Fruit fly (Drosophila melanogaster): ENCODE data around the gene Cpr35B.

Cpr35B gene

dm6 chr2L:14455131-14455530, 30.1 kb upstream of the Cpr35B start:
- TF ChIP-seq CG33017 (tag; optimal IDR thresholded peaks at IDR 0.05): no peak
- no peak for TF ChIP-seq pad (GFP tag; optimal IDR thresholded peaks at IDR 0.05)
- no peak for TF ChIP-seq ovo (GFP tag; optimal IDR thresholded peaks at IDR 0.05)
- TF ChIP-seq CG7101 (tag; optimal IDR thresholded peaks at IDR 0.05): no peak
- no peak for TF ChIP-seq CG11617 (GFP tag; optimal IDR thresholded peaks at IDR 0.05)
- TF ChIP-seq tj (GFP tag; optimal IDR thresholded peaks at IDR 0.05): no peak
- no peak for TF ChIP-seq cic (GFP tag; optimal IDR thresholded peaks at IDR 0.05)
- TF ChIP-seq Clk (GFP tag; optimal IDR thresholded peaks at IDR 0.05): no peak
- no peak for TF ChIP-seq toe (GFP tag; optimal IDR thresholded peaks at IDR 0.05)
- no peak for TF ChIP-seq bab1 (GFP tag; optimal IDR thresholded peaks at IDR 0.05)
- TF ChIP-seq Crg-1 (GFP tag; optimal IDR thresholded peaks at IDR 0.05): no peak
- TF ChIP-seq CG14711 (tag; optimal IDR thresholded peaks at IDR 0.05): no peak
- no peak for TF ChIP-seq CG1620 (GFP tag; optimal IDR thresholded peaks at IDR 0.05)
- no peak for TF ChIP-seq Hr96 (GFP tag; optimal IDR thresholded peaks at IDR 0.05)
- no peak for TF ChIP-seq CG5204 (GFP tag; optimal IDR thresholded peaks at IDR 0.05)
- no peak for TF ChIP-seq CG12768 (GFP tag; optimal IDR thresholded peaks at IDR 0.05)
- TF ChIP-seq cnc (optimal IDR thresholded peaks at IDR 0.05): no peak
- no peak for TF ChIP-seq Mnt (GFP tag; optimal IDR thresholded peaks at IDR 0.05)
- TF ChIP-seq CG7045 (GFP tag; optimal IDR thresholded peaks at IDR 0.05): no peak

dm6 chr2L:14454247-14454646, 29.3 kb upstream of the Cpr35B start:
- TF ChIP-seq CG12768 (GFP tag; optimal IDR thresholded peaks at IDR 0.05): no peak
- no peak for TF ChIP-seq cic (GFP tag; optimal IDR thresholded peaks at IDR 0.05)
- TF ChIP-seq bab1 (GFP tag; optimal IDR thresholded peaks at IDR 0.05): no peak
- TF ChIP-seq CG33017 (tag; optimal IDR thresholded peaks at IDR 0.05): no peak
- TF ChIP-seq CG7045 (GFP tag; optimal IDR thresholded peaks at IDR 0.05): no peak
- TF ChIP-seq CG11617 (GFP tag; optimal IDR thresholded peaks at IDR 0.05): no peak
- TF ChIP-seq CG7101 (tag; optimal IDR thresholded peaks at IDR 0.05): no peak
- TF ChIP-seq tj (GFP tag; optimal IDR thresholded peaks at IDR 0.05): no peak
- no peak for TF ChIP-seq kay (GFP tag; ENCODE audit: borderline replicate concordance)
- no peak for TF ChIP-seq Clk (GFP tag; optimal IDR thresholded peaks at IDR 0.05)
- TF ChIP-seq CG5204 (GFP tag; optimal IDR thresholded peaks at IDR 0.05): no peak
- no peak for TF ChIP-seq CG14711 (tag; optimal IDR thresholded peaks at IDR 0.05)
- no peak for TF ChIP-seq Mnt (GFP tag; optimal IDR thresholded peaks at IDR 0.05)
- no peak for TF ChIP-seq cnc (optimal IDR thresholded peaks at IDR 0.05)
- TF ChIP-seq toe (GFP tag; optimal IDR thresholded peaks at IDR 0.05): no peak
- no peak for TF ChIP-seq Hr96 (GFP tag; optimal IDR thresholded peaks at IDR 0.05)
- TF ChIP-seq pad (GFP tag; optimal IDR thresholded peaks at IDR 0.05): no peak
- no peak for TF ChIP-seq Crg-1 (GFP tag; optimal IDR thresholded peaks at IDR 0.05)
- TF ChIP-seq CG1620 (GFP tag; optimal IDR thresholded peaks at IDR 0.05): no peak

DNA sequence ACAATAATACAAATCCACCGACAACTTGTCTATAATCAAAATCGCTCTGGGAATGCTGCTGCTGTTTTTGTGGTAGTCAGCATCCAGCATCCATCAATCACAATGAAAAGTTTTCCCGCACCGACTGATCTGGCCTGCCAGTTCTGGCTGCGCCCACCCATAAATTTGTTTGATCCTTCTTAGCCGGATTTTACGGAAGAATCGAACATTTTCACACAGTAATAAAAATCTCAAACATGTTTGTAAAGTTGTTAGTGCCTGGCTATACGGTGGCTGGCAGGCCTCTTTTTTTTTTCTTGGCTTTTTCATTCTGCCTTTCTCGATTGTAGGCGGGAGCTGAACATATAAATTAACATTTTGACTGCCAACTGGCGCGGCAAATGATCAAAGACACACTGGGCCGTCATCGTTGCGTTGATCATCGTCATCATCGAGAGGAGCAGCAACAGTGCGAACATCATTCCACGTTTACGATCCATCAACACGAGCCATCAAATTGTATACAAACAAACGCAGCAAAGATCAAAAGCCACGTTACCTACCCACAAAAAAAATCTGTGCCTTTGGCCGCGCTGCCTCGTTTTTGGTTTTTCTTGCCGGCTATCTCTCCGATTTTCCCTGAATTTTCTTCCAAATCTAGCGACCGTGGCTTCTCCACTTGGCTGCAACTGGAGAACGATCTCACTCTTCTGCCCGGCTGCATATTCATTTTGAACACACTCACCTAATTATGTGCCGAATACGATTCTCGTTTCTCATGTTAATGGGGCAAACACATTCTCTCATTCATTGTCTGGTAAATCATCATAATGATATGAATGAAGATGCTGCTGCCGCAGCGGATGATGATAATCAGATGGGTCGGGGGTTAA, 28.2 kb upstream of the Cpr35B start:
- no peak for TF ChIP-seq cic (GFP tag; optimal IDR thresholded peaks at IDR 0.05)
- no peak for TF ChIP-seq tj (GFP tag; optimal IDR thresholded peaks at IDR 0.05)

dm6 chr2L:14451286-14451685, 26.3 kb upstream of the Cpr35B start:
- TF ChIP-seq bab1 (GFP tag; optimal IDR thresholded peaks at IDR 0.05) (no peak), CG11617 (GFP tag; optimal IDR thresholded peaks at IDR 0.05) (no peak), cnc (optimal IDR thresholded peaks at IDR 0.05) (no peak), Mnt (GFP tag; optimal IDR thresholded peaks at IDR 0.05) (no peak), CG14711 (tag; optimal IDR thresholded peaks at IDR 0.05) (no peak), kay (GFP tag; ENCODE audit: borderline replicate concordance) (no peak), Crg-1 (GFP tag; optimal IDR thresholded peaks at IDR 0.05) (no peak), CG33017 (tag; optimal IDR thresholded peaks at IDR 0.05) (no peak), CG5204 (GFP tag; optimal IDR thresholded peaks at IDR 0.05) (no peak), CG7101 (tag; optimal IDR thresholded peaks at IDR 0.05) (no peak), pad (GFP tag; optimal IDR thresholded peaks at IDR 0.05) (no peak), ovo (GFP tag; optimal IDR thresholded peaks at IDR 0.05) (no peak)

- no peak for TF ChIP-seq CG7101 (tag; optimal IDR thresholded peaks at IDR 0.05)
- no peak for TF ChIP-seq CG1620 (GFP tag; optimal IDR thresholded peaks at IDR 0.05)
- no peak for TF ChIP-seq CG11617 (GFP tag; optimal IDR thresholded peaks at IDR 0.05)
- no peak for TF ChIP-seq Hr96 (GFP tag; optimal IDR thresholded peaks at IDR 0.05)
Observed at dm6 chr2L:14450822-14451221, 25.8 kb upstream of the Cpr35B start, which contains the start of gene CG15283. CG15283 (minus strand) TSS chr2L:14450922.

- no peak for TF ChIP-seq cic (GFP tag; optimal IDR thresholded peaks at IDR 0.05)
- TF ChIP-seq bab1 (GFP tag; optimal IDR thresholded peaks at IDR 0.05): no peak
- no peak for TF ChIP-seq ovo (GFP tag; optimal IDR thresholded peaks at IDR 0.05)
- TF ChIP-seq pad (GFP tag; optimal IDR thresholded peaks at IDR 0.05): no peak
- no peak for TF ChIP-seq CG7101 (tag; optimal IDR thresholded peaks at IDR 0.05)
- TF ChIP-seq CG12768 (GFP tag; optimal IDR thresholded peaks at IDR 0.05): no peak
- no peak for TF ChIP-seq cnc (optimal IDR thresholded peaks at IDR 0.05)
- TF ChIP-seq kay (GFP tag; ENCODE audit: borderline replicate concordance): no peak
- TF ChIP-seq CG14711 (tag; optimal IDR thresholded peaks at IDR 0.05): no peak
- no peak for TF ChIP-seq CG11617 (GFP tag; optimal IDR thresholded peaks at IDR 0.05)
- no peak for TF ChIP-seq CG5204 (GFP tag; optimal IDR thresholded peaks at IDR 0.05)
- no peak for TF ChIP-seq Mnt (GFP tag; optimal IDR thresholded peaks at IDR 0.05)
- no peak for TF ChIP-seq CG33017 (tag; optimal IDR thresholded peaks at IDR 0.05)
- no peak for TF ChIP-seq toe (GFP tag; optimal IDR thresholded peaks at IDR 0.05)
- TF ChIP-seq CG1620 (GFP tag; optimal IDR thresholded peaks at IDR 0.05): no peak
- no peak for TF ChIP-seq tj (GFP tag; optimal IDR thresholded peaks at IDR 0.05)
Observed at dm6 chr2L:14449886-14450548, 25.0 kb upstream of the Cpr35B start.
